Worm (Caenorhabditis elegans): ENCODE measurements around the gene ain-1.

DNA sequence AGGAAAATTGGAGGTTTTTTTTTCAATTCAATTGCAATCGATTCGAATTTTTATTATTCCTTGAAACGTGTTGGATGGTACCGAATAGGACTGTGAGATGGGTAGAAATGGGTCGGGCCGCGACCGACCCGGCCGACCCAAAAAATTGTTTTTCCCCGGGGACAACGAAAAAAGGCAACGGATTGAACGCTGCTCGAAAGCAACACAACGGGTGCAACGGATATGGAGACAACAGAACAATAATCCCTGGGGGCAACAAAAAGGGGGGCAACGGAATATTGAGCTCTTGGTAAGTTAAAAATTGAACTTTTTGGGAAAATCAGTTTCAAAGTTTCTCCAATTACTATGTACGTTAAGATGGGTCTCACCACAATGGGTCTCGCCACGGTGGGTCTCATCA, 10.0 kb downstream of the ain-1 start:
- TF ChIP-seq klf-2 (GFP tag; conservative IDR thresholded peaks at IDR 0.05) (no peak), ztf-29 (GFP tag; IDR thresholded peaks at IDR 0.05) (no peak), ref-1 (GFP tag; conservative IDR thresholded peaks at IDR 0.05) (no peak), ztf-23 (GFP tag; IDR thresholded peaks at IDR 0.05) (no peak), flt-1 (GFP tag; IDR thresholded peaks at IDR 0.05) (no peak), cog-1 (tag; optimal IDR thresholded peaks at IDR 0.05) (no peak), med-1 (GFP tag; optimal IDR thresholded peaks at IDR 0.05; ENCODE audit: insufficient read depth) (no peak), tab-1 (GFP tag; IDR thresholded peaks at IDR 0.05) (no peak)

All from whole organism, midembryonic.